Worm (Caenorhabditis elegans) whole organism, late embryonic: Measurements from ENCODE around the gene xrn-2.

Source experiments
- C38D4.7 ChIP-seq: fragments of 200-800 bp; sonication (Bioruptor generic); optimal IDR thresholded peaks from 2 replicates; lab custom pipeline; 2018; ENCODE audit warnings: mild to moderate bottlenecking, missing genetic modification characterization, moderate library complexity, missing compliant biosample characterization
- K09A11.1 ChIP-seq: sonication (generic microtip); optimal IDR thresholded peaks from 2 replicates; lab custom pipeline; 2017; ENCODE audit warnings: antibody characterized with exemption, mild to moderate bottlenecking, missing genetic modification characterization, missing compliant biosample characterization; ENCODE audit not compliant: insufficient read depth
- T23F11.4 ChIP-seq: fragments of 200-800 bp; sonication (Bioruptor generic); optimal IDR thresholded peaks from 2 replicates; lab custom pipeline; 2018; ENCODE audit warnings: mild to moderate bottlenecking, missing genetic modification characterization, missing compliant biosample characterization
- ahr-1 ChIP-seq: sonication (generic microtip); optimal IDR thresholded peaks from 2 replicates; lab custom pipeline; 2016; ENCODE audit warnings: missing genetic modification characterization, missing compliant biosample characterization
- ceh-14 ChIP-seq: sonication (generic microtip); optimal IDR thresholded peaks from 2 replicates; lab custom pipeline; 2016; ENCODE audit warnings: missing genotype, missing genetic modification characterization, missing compliant biosample characterization
- ceh-19 ChIP-seq: fragments of 200-800 bp; sonication (Bioruptor generic); optimal IDR thresholded peaks from 2 replicates; lab custom pipeline; 2018; ENCODE audit warnings: mild to moderate bottlenecking, missing genetic modification characterization, missing compliant biosample characterization
- ceh-2 ChIP-seq: sonication (generic microtip); optimal IDR thresholded peaks from 2 replicates; lab custom pipeline; 2016; ENCODE audit warnings: missing genotype, missing genetic modification characterization, missing compliant biosample characterization
- ceh-30 ChIP-seq: fragments of 150-350 bp; optimal IDR thresholded peaks from 2 replicates; lab custom pipeline; 2014; ENCODE audit warnings: missing biosample characterization, missing genetic modification characterization
- ceh-34 ChIP-seq: sonication (generic microtip); optimal IDR thresholded peaks from 2 replicates; lab custom pipeline; 2016; ENCODE audit warnings: mild to moderate bottlenecking, missing genetic modification characterization, missing compliant biosample characterization
- ceh-6 ChIP-seq: fragments of 200-800 bp; sonication (Bioruptor generic); optimal IDR thresholded peaks from 2 replicates; lab custom pipeline; 2018; ENCODE audit warnings: mild to moderate bottlenecking, missing genetic modification characterization, missing compliant biosample characterization
- dmd-4 ChIP-seq: sonication (generic microtip); optimal IDR thresholded peaks from 2 replicates; lab custom pipeline; 2016; ENCODE audit warnings: borderline replicate concordance, missing genetic modification characterization, missing compliant biosample characterization
- dve-1 ChIP-seq: sonication (generic microtip); optimal IDR thresholded peaks from 2 replicates; lab custom pipeline; 2017; ENCODE audit warnings: antibody characterized with exemption, mild to moderate bottlenecking, missing genetic modification characterization, missing compliant biosample characterization
- elt-2 ChIP-seq: sonication (generic microtip); optimal IDR thresholded peaks from 2 replicates; lab custom pipeline; 2016; ENCODE audit warnings: missing genetic modification reagents, missing genetic modification characterization, missing compliant biosample characterization
- ets-4 ChIP-seq: sonication (generic microtip); optimal IDR thresholded peaks from 2 replicates; lab custom pipeline; 2016; ENCODE audit warnings: missing genetic modification characterization, missing compliant biosample characterization
- eyg-1 ChIP-seq: sonication (generic microtip); optimal IDR thresholded peaks from 2 replicates; lab custom pipeline; 2016; ENCODE audit warnings: missing genotype, missing genetic modification characterization, missing compliant biosample characterization
- fax-1 ChIP-seq: sonication (generic microtip); optimal IDR thresholded peaks from 2 replicates; lab custom pipeline; 2016; ENCODE audit warnings: missing genotype, missing genetic modification characterization, missing compliant biosample characterization
- gmeb-2 ChIP-seq: sonication (generic microtip); optimal IDR thresholded peaks from 2 replicates; lab custom pipeline; 2016; ENCODE audit warnings: missing genetic modification characterization, inconsistent platforms, missing compliant biosample characterization
- hlh-13 ChIP-seq: fragments of 200-800 bp; sonication (Bioruptor generic); optimal IDR thresholded peaks from 2 replicates; lab custom pipeline; 2018; ENCODE audit warnings: mild to moderate bottlenecking, missing genetic modification characterization, missing compliant biosample characterization
- hlh-30 ChIP-seq: sonication (generic microtip); optimal IDR thresholded peaks from 2 replicates; lab custom pipeline; 2017; ENCODE audit warnings: antibody characterized with exemption, missing genetic modification characterization, missing compliant biosample characterization; ENCODE audit not compliant: insufficient read depth
- lim-6 ChIP-seq: sonication (generic microtip); optimal IDR thresholded peaks from 2 replicates; lab custom pipeline; 2016; ENCODE audit warnings: missing genetic modification characterization, missing compliant biosample characterization
- lin-11 ChIP-seq: fragments of 200-800 bp; sonication (Bioruptor generic); optimal IDR thresholded peaks from 2 replicates; lab custom pipeline; 2018; ENCODE audit warnings: mild to moderate bottlenecking, missing genetic modification characterization, missing compliant biosample characterization
- madf-2 ChIP-seq: sonication (generic microtip); optimal IDR thresholded peaks from 2 replicates; lab custom pipeline; 2017; ENCODE audit warnings: missing genetic modification characterization, missing compliant biosample characterization
- mec-3 ChIP-seq: sonication (generic microtip); optimal IDR thresholded peaks from 2 replicates; lab custom pipeline; 2016; ENCODE audit warnings: borderline replicate concordance, missing genetic modification characterization, missing compliant biosample characterization
- nhr-11 ChIP-seq: fragments of 150-350 bp; optimal IDR thresholded peaks from 2 replicates; lab custom pipeline; 2014; ENCODE audit warnings: missing biosample characterization, missing genetic modification characterization
- nhr-232 ChIP-seq: sonication (generic microtip); optimal IDR thresholded peaks from 2 replicates; lab custom pipeline; 2016; ENCODE audit warnings: missing genetic modification characterization, missing compliant biosample characterization
- npax-4 ChIP-seq: sonication (generic microtip); optimal IDR thresholded peaks from 2 replicates; lab custom pipeline; 2016; ENCODE audit warnings: missing genetic modification characterization, missing compliant biosample characterization
- odd-2 ChIP-seq: sonication (generic microtip); optimal IDR thresholded peaks from 2 replicates; lab custom pipeline; 2017; ENCODE audit warnings: antibody characterized with exemption, mild to moderate bottlenecking, missing genetic modification characterization, missing compliant biosample characterization
- pat-9 ChIP-seq: fragments of 200-800 bp; sonication (Bioruptor generic); optimal IDR thresholded peaks from 2 replicates; lab custom pipeline; 2018; ENCODE audit warnings: mild to moderate bottlenecking, missing genetic modification characterization, moderate library complexity, missing compliant biosample characterization
- pax-1 ChIP-seq: fragments of 150-350 bp; optimal IDR thresholded peaks from 2 replicates; lab custom pipeline; 2014; ENCODE audit warnings: missing biosample characterization, missing genetic modification characterization
- pha-2 ChIP-seq: sonication (generic microtip); optimal IDR thresholded peaks from 2 replicates; lab custom pipeline; 2017; ENCODE audit warnings: mild to moderate bottlenecking, missing genetic modification characterization, missing compliant biosample characterization
- pha-4 ChIP-seq: fragments of 150-350 bp; optimal IDR thresholded peaks from 2 replicates; lab custom pipeline; 2018; ENCODE audit warnings: missing biosample characterization, missing genetic modification reagents, missing genetic modification characterization
- pqm-1 ChIP-seq: sonication (generic microtip); optimal IDR thresholded peaks from 2 replicates; lab custom pipeline; 2016; ENCODE audit warnings: missing genetic modification characterization, missing compliant biosample characterization
- pros-1 ChIP-seq: fragments of 150-350 bp; optimal IDR thresholded peaks from 2 replicates; lab custom pipeline; 2014; ENCODE audit warnings: missing biosample characterization, missing genetic modification reagents, missing genetic modification characterization
- ref-2 ChIP-seq: sonication (generic microtip); optimal IDR thresholded peaks from 2 replicates; lab custom pipeline; 2016; ENCODE audit warnings: missing genetic modification characterization, missing compliant biosample characterization
- rnt-1 ChIP-seq: sonication (generic microtip); optimal IDR thresholded peaks from 2 replicates; lab custom pipeline; 2016; ENCODE audit warnings: missing genetic modification characterization, missing compliant biosample characterization
- sdc-2 ChIP-seq: sonication (generic microtip); optimal IDR thresholded peaks from 2 replicates; lab custom pipeline; 2016; ENCODE audit warnings: missing genotype, missing genetic modification characterization, missing compliant biosample characterization
- sox-2 ChIP-seq: fragments of 200-800 bp; sonication (Bioruptor generic); IDR thresholded peaks from 2 replicates; pipeline ENCODE4 v1.3.6; 2022; ENCODE audit warnings: missing genetic modification reagents, missing genetic modification characterization, missing compliant biosample characterization
- sox-4 ChIP-seq: sonication (generic microtip); optimal IDR thresholded peaks from 2 replicates; lab custom pipeline; 2017; ENCODE audit warnings: mild to moderate bottlenecking, missing genetic modification characterization, inconsistent platforms, missing compliant biosample characterization
- tbx-2 ChIP-seq: sonication (generic microtip); optimal IDR thresholded peaks from 2 replicates; lab custom pipeline; 2016; ENCODE audit warnings: missing genetic modification characterization, missing compliant biosample characterization
- unc-42 ChIP-seq: sonication (generic microtip); optimal IDR thresholded peaks from 2 replicates; lab custom pipeline; 2016; ENCODE audit warnings: missing genotype, missing genetic modification characterization, missing compliant biosample characterization
- unc-55 ChIP-seq: sonication (generic microtip); optimal IDR thresholded peaks from 2 replicates; lab custom pipeline; 2017; ENCODE audit warnings: missing biosample characterization, missing genetic modification reagents, missing genetic modification characterization
- ztf-16 ChIP-seq: sonication (generic microtip); optimal IDR thresholded peaks from 2 replicates; lab custom pipeline; 2017; ENCODE audit warnings: missing genetic modification characterization, missing compliant biosample characterization

The xrn-2 gene

DNA sequence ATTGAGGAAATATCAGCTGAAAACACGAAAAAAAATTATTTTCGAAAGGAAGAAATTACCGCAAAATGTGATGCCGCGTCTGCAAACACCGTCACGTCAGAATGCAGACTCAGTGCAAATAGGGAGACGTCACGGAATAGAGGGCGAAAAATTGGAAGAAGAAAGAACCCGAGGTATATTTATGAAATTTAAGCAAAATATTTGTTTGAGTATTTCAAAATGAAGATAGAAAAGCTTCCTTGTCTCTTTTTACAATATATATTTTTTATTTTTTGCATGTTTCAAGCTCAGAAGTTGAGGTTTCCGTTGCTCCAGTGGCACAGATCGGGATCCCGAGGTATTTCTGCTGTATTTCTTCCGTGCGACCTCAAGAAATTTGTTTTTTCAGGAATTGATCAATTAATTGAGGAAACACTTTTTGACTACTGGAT lies 11.7 kb upstream of the xrn-2 start, which contains the start of gene W03H9.2 (continued):
- TF ChIP-seq pros-1 (tag; lab: Kevin White, UChicago) = no peak
- TF ChIP-seq ceh-19 = peak; percentile 51
- no peak for TF ChIP-seq hlh-30 (tag; lab: Kevin White, UChicago)
- peak; percentile 96 for TF ChIP-seq fax-1 (tag; lab: Kevin White, UChicago)
- no peak for TF ChIP-seq pax-1 (tag; lab: Kevin White, UChicago)
- TF ChIP-seq ets-4 (tag; lab: Kevin White, UChicago) = peak; percentile 91
- TF ChIP-seq pqm-1 (tag; lab: Kevin White, UChicago) = peak; percentile 78
- peak; percentile 33 for TF ChIP-seq T23F11.4 (GFP tag; lab: Kevin White, UChicago)
- peak; percentile 93 for TF ChIP-seq lim-6 (tag; lab: Kevin White, UChicago)
- TF ChIP-seq elt-2 (tag; lab: Kevin White, UChicago) = peak; percentile 92
- peak; percentile 97 for TF ChIP-seq tbx-2 (tag; lab: Kevin White, UChicago)
- TF ChIP-seq ceh-6 (GFP tag; lab: Kevin White, UChicago) = no peak
- no peak for TF ChIP-seq pat-9
- TF ChIP-seq sox-2 (GFP tag; lab: Robert Waterston, UW) = no peak
- TF ChIP-seq gmeb-2 (tag; lab: Kevin White, UChicago) = no peak
- no peak for TF ChIP-seq dve-1 (tag; lab: Kevin White, UChicago)
- peak; percentile 45 for TF ChIP-seq unc-42 (tag; lab: Kevin White, UChicago)
- TF ChIP-seq madf-2 = peak; percentile 65
- TF ChIP-seq ahr-1 = peak; percentile 94
- TF ChIP-seq sdc-2 (tag; lab: Kevin White, UChicago) = peak; percentile 42
- peak; percentile 41 for TF ChIP-seq C38D4.7 (GFP tag; lab: Kevin White, UChicago)
- peak; percentile 13 for TF ChIP-seq nhr-232
- TF ChIP-seq odd-2 (tag; lab: Kevin White, UChicago) = no peak
- peak; percentile 87 for TF ChIP-seq ceh-34 (tag; lab: Kevin White, UChicago)

DNA sequence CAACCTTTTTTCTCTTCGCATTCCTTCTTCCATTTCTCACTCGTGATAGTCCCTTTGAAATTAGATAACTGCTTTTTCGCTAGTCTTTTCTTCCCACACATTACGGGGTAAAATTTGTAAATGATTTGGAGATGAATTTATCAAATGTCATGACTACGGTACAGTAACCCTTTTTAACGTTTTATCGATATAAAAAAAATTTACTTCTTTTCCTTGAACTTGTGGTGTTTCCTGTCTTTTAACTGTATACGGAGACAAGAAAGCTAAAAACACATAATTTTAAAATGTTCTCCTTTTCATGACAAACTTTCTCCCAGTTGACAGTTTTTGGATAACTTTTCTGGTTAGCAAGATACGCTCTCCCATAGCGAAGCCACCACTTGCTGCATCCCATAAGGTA lies 5.5 kb upstream of the xrn-2 start, which contains the start of gene W03H9.1:
Gene W03H9.1 (minus strand): TSS at position 101 of the 400 bp plus-strand sequence.
- TF ChIP-seq pha-2 (tag; lab: Kevin White, UChicago) (no peak), unc-42 (tag; lab: Kevin White, UChicago) (no peak), gmeb-2 (tag; lab: Kevin White, UChicago) (no peak), dmd-4 (tag; lab: Kevin White, UChicago) (no peak), pqm-1 (tag; lab: Kevin White, UChicago) (no peak), unc-55 (GFP tag; lab: Kevin White, UChicago) (no peak), odd-2 (tag; lab: Kevin White, UChicago) (no peak), ztf-16 (no peak), ceh-30 (tag; lab: Kevin White, UChicago) (no peak), nhr-11 (tag; lab: Kevin White, UChicago) (no peak), ceh-14 (no peak), ref-2 (tag; lab: Kevin White, UChicago) (no peak), eyg-1 (no peak), fax-1 (tag; lab: Kevin White, UChicago) (no peak), sox-4 (tag; lab: Kevin White, UChicago) (no peak), pha-4 (tag; lab: Kevin White, UChicago) (no peak)

DNA sequence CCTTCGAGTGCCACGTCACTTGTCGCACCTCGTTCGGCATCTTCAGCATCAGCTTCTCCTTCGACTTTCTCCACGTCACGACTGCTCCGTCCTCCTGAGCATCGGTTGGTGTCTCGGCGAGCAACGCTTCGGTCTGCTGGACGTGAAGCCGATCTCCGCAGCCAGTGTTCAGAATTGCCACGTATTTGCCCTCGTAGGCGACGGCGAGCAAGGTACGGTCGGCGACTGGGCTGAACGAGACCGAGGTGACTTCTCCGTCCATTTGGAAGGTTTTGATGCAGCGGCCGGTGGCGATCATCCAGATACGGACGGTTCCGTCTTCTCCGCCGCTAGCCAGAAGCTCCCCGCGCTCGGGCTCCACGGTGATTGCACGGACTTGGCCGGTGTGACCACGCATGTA lies 3.3 kb upstream of the xrn-2 start:
- TF ChIP-seq hlh-13 (no peak), npax-4 (tag; lab: Kevin White, UChicago) (no peak), pha-4 (tag; lab: Kevin White, UChicago) (no peak), T23F11.4 (GFP tag; lab: Kevin White, UChicago) (no peak), lin-11 (tag; lab: Kevin White, UChicago) (no peak), sox-4 (tag; lab: Kevin White, UChicago) (no peak), rnt-1 (tag; lab: Kevin White, UChicago) (no peak), mec-3 (tag; lab: Kevin White, UChicago) (no peak), pat-9 (no peak), unc-42 (tag; lab: Kevin White, UChicago) (no peak), ceh-19 (no peak), eyg-1 (no peak), K09A11.1 (tag; lab: Kevin White, UChicago) (no peak), ceh-6 (GFP tag; lab: Kevin White, UChicago) (no peak), odd-2 (tag; lab: Kevin White, UChicago) (no peak), ceh-2 (no peak)
